Fruit fly (Drosophila melanogaster): ENCODE results near the gene CG1265.
A peak's percentile ranks its signal among the peaks of the same experiment; 100 is the strongest.

The CG1265 gene

dm6 chr3L:4292120-4292697 lies 37.6 kb downstream of the CG1265 start, which contains the start of the genes CG15012 and Fdx2 (continued):
- TF ChIP-seq trh (GFP tag; optimal IDR thresholded peaks at IDR 0.05) (no peak), CG34376 (GFP tag; optimal IDR thresholded peaks at IDR 0.05) (peak; percentile 41), tap (tag; optimal IDR thresholded peaks at IDR 0.05) (no peak), ato (GFP tag; IDR thresholded peaks at IDR 0.05; ENCODE audit: partially characterized antibody) (no peak), ash1 (GFP tag; optimal IDR thresholded peaks at IDR 0.05) (no peak), Lim3 (GFP tag; IDR thresholded peaks at IDR 0.05) (no peak), Hr3 (GFP tag; optimal IDR thresholded peaks at IDR 0.05) (no peak), Bgb (GFP tag; IDR thresholded peaks at IDR 0.05; ENCODE audit: partially characterized antibody) (no peak), fd96Cb (tag; optimal IDR thresholded peaks at IDR 0.05) (no peak), pan (optimal IDR thresholded peaks at IDR 0.05) (no peak), pan (GFP tag; optimal IDR thresholded peaks at IDR 0.05 in 1 of 2, IDR thresholded peaks at IDR 0.05 in 1 of 2) (no peak), PHDP (tag; optimal IDR thresholded peaks at IDR 0.05) (peak; percentile 13), CG15601 (tag; optimal IDR thresholded peaks at IDR 0.05) (peak; percentile 52), Nf-YB (GFP tag; optimal IDR thresholded peaks at IDR 0.05) (no peak), HmgD (GFP tag; optimal IDR thresholded peaks at IDR 0.05) (peak; percentile 17), Sin3A (optimal IDR thresholded peaks at IDR 0.05) (peak; percentile 82), seq (GFP tag; IDR thresholded peaks at IDR 0.05) (no peak), Dad (GFP tag; optimal IDR thresholded peaks at IDR 0.05) (peak; percentile 37), eve (GFP tag; optimal IDR thresholded peaks at IDR 0.05) (no peak), bigmax (GFP tag; optimal IDR thresholded peaks at IDR 0.05) (no peak), D19A (tag; optimal IDR thresholded peaks at IDR 0.05) (no peak), CG12236 (GFP tag; optimal IDR thresholded peaks at IDR 0.05) (no peak), knrl (GFP tag; IDR thresholded peaks at IDR 0.05; ENCODE audit: partially characterized antibody) (peak; percentile 61; the same call in 2 of the 3 replicates), CG9932 (GFP tag; IDR thresholded peaks at IDR 0.05) (no peak), Mrtf (GFP tag; IDR thresholded peaks at IDR 0.05) (no peak), Ravus (GFP tag; IDR thresholded peaks at IDR 0.05) (no peak), Neu2 (GFP tag; optimal IDR thresholded peaks at IDR 0.05; ENCODE audit: borderline replicate concordance) (no peak), D19B (GFP tag; optimal IDR thresholded peaks at IDR 0.05) (no peak), Gug (GFP tag; IDR thresholded peaks at IDR 0.05) (no peak), dm (GFP tag; optimal IDR thresholded peaks at IDR 0.05) (peak; percentile 71), CG10979 (tag; optimal IDR thresholded peaks at IDR 0.05) (no peak), ATbp (GFP tag; optimal IDR thresholded peaks at IDR 0.05) (no peak), Dek (tag; optimal IDR thresholded peaks at IDR 0.05) (no peak), CG11504 (tag; optimal IDR thresholded peaks at IDR 0.05) (no peak), CG7556 (GFP tag; optimal IDR thresholded peaks at IDR 0.05) (no peak), Max (GFP tag; optimal IDR thresholded peaks at IDR 0.05) (no peak), vfl (GFP tag; optimal IDR thresholded peaks at IDR 0.05) (no peak), CG2199 (GFP tag; IDR thresholded peaks at IDR 0.05) (no peak), CG12071 (GFP tag; optimal IDR thresholded peaks at IDR 0.05) (no peak), Scr (GFP tag; IDR thresholded peaks at IDR 0.05; ENCODE audit: partially characterized antibody) (peak; percentile 35; the same call in 1 of the 2 replicates), CG6689 (GFP tag; IDR thresholded peaks at IDR 0.05) (no peak), Optix (GFP tag; IDR thresholded peaks at IDR 0.05) (no peak), ranshi (GFP tag; IDR thresholded peaks at IDR 0.05) (no peak), exex (tag; optimal IDR thresholded peaks at IDR 0.05) (peak; percentile 19), CG9876 (GFP tag; optimal IDR thresholded peaks at IDR 0.05) (no peak), lola (GFP tag; optimal IDR thresholded peaks at IDR 0.05) (peak in 1 of 3 experiments; percentile 31), crc (GFP tag; optimal IDR thresholded peaks at IDR 0.05) (no peak), esg (GFP tag; conservative IDR thresholded peaks at IDR 0.05) (no peak), ab (GFP tag; optimal IDR thresholded peaks at IDR 0.05) (no peak), CG6272 (GFP tag; IDR thresholded peaks at IDR 0.05) (no peak), CG13624 (GFP tag; optimal IDR thresholded peaks at IDR 0.05) (peak; percentile 48)
